Fruit fly (Drosophila melanogaster) whole organism, adult: ENCODE results near the gene CG11986.

ENCODE experiments used
- CG7101 ChIP-seq: fragments of 200-800 bp; sonication (Bioruptor generic); optimal IDR thresholded peaks from 2 replicates; lab custom pipeline; 2018; ENCODE audit warnings: missing biosample characterization, mild to moderate bottlenecking, missing genetic modification characterization, moderate library complexity
- ovo ChIP-seq: fragments of 200-800 bp; sonication (Bioruptor generic); optimal IDR thresholded peaks from 2 replicates; lab custom pipeline; 2016; ENCODE audit warnings: missing biosample characterization, missing genetic modification characterization

- TF ChIP-seq ovo (GFP tag; lab: Kevin White, UChicago) (no peak), CG7101 (tag; lab: Kevin White, UChicago) (peak; percentile 41)
Observed at dm6 chr3R:9038652-9039051, 23.4 kb downstream of the CG11986 start, which contains the start of gene hyx.
